Fruit fly (Drosophila melanogaster) whole organism, embryonic: ENCODE measurements around the gene CG13482.

Experiments
- Bdp1 ChIP-seq: fragments of 200-800 bp; sonication (Bioruptor generic); optimal IDR thresholded peaks from 3 replicates; lab custom pipeline; 2016; ENCODE audit warnings: missing biosample characterization, missing genetic modification characterization
- Blimp-1 ChIP-seq: fragments of 200-800 bp; sonication (Bioruptor generic); optimal IDR thresholded peaks from 3 replicates; lab custom pipeline; 2018; ENCODE audit warnings: missing biosample characterization, missing genetic modification characterization, mild to moderate bottlenecking, moderate library complexity, missing genetic modification reagents
- Bteb2 ChIP-seq: fragments of 200-800 bp; sonication (Bioruptor generic); optimal IDR thresholded peaks from 2 replicates; lab custom pipeline; 2016; ENCODE audit warnings: missing biosample characterization, missing genetic modification characterization
- CG1024 ChIP-seq: fragments of 200-800 bp; sonication (Bioruptor generic); IDR thresholded peaks from 2 replicates; pipeline ENCODE4 v1.3.6; 2022; ENCODE audit warnings: missing biosample characterization, missing genetic modification characterization
- CG12104 ChIP-seq: fragments of 200-800 bp; sonication (Bioruptor generic); optimal IDR thresholded peaks from 3 replicates; lab custom pipeline; 2016; ENCODE audit warnings: missing biosample characterization, missing genetic modification characterization
- CG13624 ChIP-seq: fragments of 200-800 bp; sonication (Bioruptor generic); optimal IDR thresholded peaks from 2 replicates; lab custom pipeline; 2016; ENCODE audit warnings: missing biosample characterization, missing genetic modification characterization
- CG14050 ChIP-seq: fragments of 200-800 bp; sonication (Bioruptor generic); IDR thresholded peaks from 3 replicates; pipeline ENCODE4 v1.3.6; 2022; ENCODE audit warnings: missing biosample characterization, missing genetic modification characterization
- CG14710 ChIP-seq: fragments of 200-800 bp; sonication (Bioruptor generic); optimal IDR thresholded peaks from 3 replicates; lab custom pipeline; 2019; ENCODE audit warnings: missing biosample characterization, mild to moderate bottlenecking, missing genetic modification characterization, moderate library complexity
- CG1602 ChIP-seq: fragments of 200-800 bp; sonication (Bioruptor generic); optimal IDR thresholded peaks from 3 replicates; lab custom pipeline; 2016; ENCODE audit warnings: missing biosample characterization, missing genetic modification characterization
- CG17568 ChIP-seq: fragments of 200-800 bp; sonication (Bioruptor generic); optimal IDR thresholded peaks from 2 replicates; lab custom pipeline; 2018; ENCODE audit warnings: missing biosample characterization, mild to moderate bottlenecking, missing genetic modification characterization, moderate library complexity
- CG18764 ChIP-seq: fragments of 200-800 bp; sonication (Bioruptor generic); optimal IDR thresholded peaks from 3 replicates; lab custom pipeline; 2016; ENCODE audit warnings: missing biosample characterization, missing genetic modification characterization
- CG2202 ChIP-seq: fragments of 200-800 bp; sonication (Bioruptor generic); optimal IDR thresholded peaks from 2 replicates; lab custom pipeline; 2018; ENCODE audit warnings: missing biosample characterization, mild to moderate bottlenecking, missing genetic modification characterization
- CG31224 ChIP-seq: fragments of 200-800 bp; sonication (Bioruptor generic); IDR thresholded peaks from 2 replicates; pipeline ENCODE4 v1.3.6; 2022; ENCODE audit warnings: missing biosample characterization, missing genetic modification characterization
- CG31441 ChIP-seq: fragments of 200-800 bp; sonication (Bioruptor generic); IDR thresholded peaks from 2 replicates; pipeline ENCODE4 v1.3.6; 2022; ENCODE audit warnings: missing biosample characterization, missing genetic modification characterization
- CG32772 ChIP-seq: fragments of 200-800 bp; sonication (Bioruptor generic); IDR thresholded peaks from 2 replicates; pipeline ENCODE4 v1.3.6; 2022; ENCODE audit warnings: missing biosample characterization, missing genetic modification characterization
- CG3281 ChIP-seq: fragments of 200-800 bp; sonication (Bioruptor generic); optimal IDR thresholded peaks from 3 replicates; lab custom pipeline; 2017; ENCODE audit warnings: missing biosample characterization, mild to moderate bottlenecking, missing genetic modification characterization
- CG6654 ChIP-seq: fragments of 200-800 bp; sonication (Bioruptor generic); optimal IDR thresholded peaks from 2 replicates; lab custom pipeline; 2017; ENCODE audit warnings: missing biosample characterization, mild to moderate bottlenecking, missing genetic modification characterization
- CG6813 ChIP-seq: fragments of 200-800 bp; sonication (Bioruptor generic); optimal IDR thresholded peaks from 2 replicates; lab custom pipeline; 2017; ENCODE audit warnings: missing biosample characterization, missing genetic modification characterization, mild to moderate bottlenecking, moderate library complexity, missing genetic modification reagents
- CG7556 ChIP-seq: fragments of 200-800 bp; sonication (Bioruptor generic); optimal IDR thresholded peaks from 2 replicates; lab custom pipeline; 2017; ENCODE audit warnings: missing biosample characterization, mild to moderate bottlenecking, missing genetic modification characterization
- CG7839 ChIP-seq: fragments of 200-800 bp; sonication (Bioruptor generic); optimal IDR thresholded peaks from 3 replicates; lab custom pipeline; 2018; ENCODE audit warnings: missing biosample characterization, mild to moderate bottlenecking, missing genetic modification characterization, moderate library complexity
- CG7963 ChIP-seq: fragments of 200-800 bp; sonication (Bioruptor generic); IDR thresholded peaks from 3 replicates; pipeline ENCODE4 v1.3.6; 2022; ENCODE audit warnings: missing biosample characterization, missing genetic modification characterization; ENCODE audit not compliant: partially characterized antibody
- CG9609 ChIP-seq: fragments of 200-800 bp; sonication (Bioruptor generic); optimal IDR thresholded peaks from 3 replicates; lab custom pipeline; 2016; ENCODE audit warnings: missing biosample characterization, missing genetic modification characterization
- E2f1 ChIP-seq: fragments of 200-800 bp; sonication (Bioruptor generic); IDR thresholded peaks from 2 replicates; pipeline ENCODE4 v1.3.6; 2022; ENCODE audit warnings: missing biosample characterization, missing genetic modification characterization
- E2f2 ChIP-seq: fragments of 200-800 bp; sonication (Bioruptor generic); IDR thresholded peaks from 2 replicates; pipeline ENCODE4 v1.3.6; 2022; ENCODE audit warnings: missing biosample characterization, missing genetic modification characterization
- HLH4C ChIP-seq: fragments of 200-800 bp; sonication (Bioruptor generic); IDR thresholded peaks from 3 replicates; pipeline ENCODE4 v1.3.6; 2022; ENCODE audit warnings: missing biosample characterization, missing genetic modification characterization; ENCODE audit not compliant: partially characterized antibody
- Myb ChIP-seq: fragments of 200-800 bp; sonication (Bioruptor generic); optimal IDR thresholded peaks from 2 replicates; lab custom pipeline; 2016; ENCODE audit warnings: missing biosample characterization, missing genetic modification characterization
- NC2α ChIP-seq: fragments of 200-800 bp; sonication (Bioruptor generic); optimal IDR thresholded peaks from 2 replicates; lab custom pipeline; 2016; ENCODE audit warnings: missing biosample characterization, missing genetic modification characterization
- Pdp1 ChIP-seq, 2 experiments: fragments of 200-800 bp; sonication (Bioruptor generic); optimal IDR thresholded peaks; 3 replicates each; lab custom pipeline; 2016; ENCODE audit warnings: missing biosample characterization in 2 of 2, missing genetic modification characterization in 2 of 2, mild to moderate bottlenecking in 1 of 2, moderate library complexity in 1 of 2
- Side ChIP-seq: fragments of 200-800 bp; sonication (Bioruptor generic); optimal IDR thresholded peaks from 2 replicates; lab custom pipeline; 2016; ENCODE audit warnings: missing biosample characterization, missing genetic modification characterization
- amos ChIP-seq: fragments of 200-800 bp; sonication (Bioruptor generic); IDR thresholded peaks from 2 replicates; pipeline ENCODE4 v1.3.6; 2022; ENCODE audit warnings: missing biosample characterization, missing genetic modification characterization; ENCODE audit not compliant: partially characterized antibody
- ap ChIP-seq: fragments of 200-800 bp; sonication (Bioruptor generic); IDR thresholded peaks from 2 replicates; pipeline ENCODE4 v1.3.6; 2022; ENCODE audit warnings: missing biosample characterization, missing genetic modification characterization
- ase ChIP-seq: fragments of 200-800 bp; sonication (Bioruptor generic); IDR thresholded peaks from 3 replicates; pipeline ENCODE4 v1.3.6; 2022; ENCODE audit warnings: missing biosample characterization, missing genetic modification characterization
- cad ChIP-seq: fragments of >200 bp; optimal IDR thresholded peaks from 2 replicates; lab custom pipeline; 2017; ENCODE audit warnings: missing biosample characterization, missing genetic modification characterization
- dm ChIP-seq: fragments of 200-800 bp; sonication (Bioruptor generic); optimal IDR thresholded peaks from 3 replicates; lab custom pipeline; 2016; ENCODE audit warnings: missing biosample characterization, missing genetic modification characterization
- fu2 ChIP-seq: fragments of 200-800 bp; sonication (Bioruptor generic); optimal IDR thresholded peaks from 2 replicates; lab custom pipeline; 2016; ENCODE audit warnings: missing biosample characterization, missing genetic modification characterization
- gce ChIP-seq: fragments of 200-800 bp; sonication (Bioruptor generic); IDR thresholded peaks from 3 replicates; pipeline ENCODE4 v1.3.6; 2022; ENCODE audit warnings: missing biosample characterization, missing genetic modification characterization
- grn ChIP-seq: fragments of 200-800 bp; sonication (Bioruptor generic); optimal IDR thresholded peaks from 3 replicates; lab custom pipeline; 2017; ENCODE audit warnings: missing biosample characterization, missing genetic modification characterization
- ken ChIP-seq: fragments of 200-800 bp; sonication (Bioruptor generic); IDR thresholded peaks from 3 replicates; pipeline ENCODE4 v1.3.6; 2022; ENCODE audit warnings: missing biosample characterization, missing genetic modification characterization
- lab ChIP-seq: fragments of 200-800 bp; sonication (Bioruptor generic); optimal IDR thresholded peaks from 3 replicates; lab custom pipeline; 2017; ENCODE audit warnings: missing biosample characterization, missing genetic modification characterization, mild to moderate bottlenecking, moderate library complexity, missing genetic modification reagents
- nerfin-1 ChIP-seq: fragments of 200-800 bp; sonication (Bioruptor generic); optimal IDR thresholded peaks from 3 replicates; lab custom pipeline; 2019; ENCODE audit warnings: missing biosample characterization, mild to moderate bottlenecking, missing genetic modification characterization, moderate library complexity
- nom ChIP-seq: fragments of 200-800 bp; sonication (Bioruptor generic); optimal IDR thresholded peaks from 2 replicates; lab custom pipeline; 2017; ENCODE audit warnings: missing biosample characterization, missing genetic modification characterization, mild to moderate bottlenecking, moderate library complexity, missing genetic modification reagents
- odd ChIP-seq: fragments of 200-800 bp; sonication (Bioruptor generic); optimal IDR thresholded peaks from 2 replicates; lab custom pipeline; 2017; ENCODE audit warnings: missing biosample characterization, mild to moderate bottlenecking, missing genetic modification characterization
- pros ChIP-seq: fragments of 200-800 bp; sonication (Bioruptor generic); optimal IDR thresholded peaks from 3 replicates; lab custom pipeline; 2019; ENCODE audit warnings: missing biosample characterization, mild to moderate bottlenecking, missing genetic modification characterization, moderate library complexity
- run ChIP-seq: fragments of 200-800 bp; sonication (Bioruptor generic); optimal IDR thresholded peaks from 3 replicates; lab custom pipeline; 2018; ENCODE audit warnings: missing biosample characterization, mild to moderate bottlenecking, missing genetic modification characterization
- salm ChIP-seq: fragments of 200-800 bp; sonication (Bioruptor generic); optimal IDR thresholded peaks from 2 replicates; lab custom pipeline; 2018; ENCODE audit warnings: missing biosample characterization, mild to moderate bottlenecking, missing genetic modification characterization
- sim ChIP-seq: fragments of 200-800 bp; sonication (Bioruptor generic); IDR thresholded peaks from 2 replicates; pipeline ENCODE4 v1.3.6; 2022; ENCODE audit warnings: missing biosample characterization, missing genetic modification characterization
- sisA ChIP-seq: fragments of 200-800 bp; sonication (Bioruptor generic); IDR thresholded peaks from 2 replicates; pipeline ENCODE4 v1.3.6; 2022; ENCODE audit warnings: missing biosample characterization, missing genetic modification characterization
- stwl ChIP-seq: fragments of 200-800 bp; sonication (Bioruptor generic); optimal IDR thresholded peaks from 3 replicates; lab custom pipeline; 2018; ENCODE audit warnings: missing biosample characterization, mild to moderate bottlenecking, missing genetic modification characterization, moderate library complexity
- usp ChIP-seq: fragments of >200 bp; optimal IDR thresholded peaks from 2 replicates; lab custom pipeline; 2017; ENCODE audit warnings: missing biosample characterization, missing genetic modification characterization
- wor ChIP-seq: fragments of 200-800 bp; sonication (Bioruptor generic); IDR thresholded peaks from 2 replicates; pipeline ENCODE4 v1.3.6; 2022; ENCODE audit warnings: missing biosample characterization, missing genetic modification characterization
- yki ChIP-seq: fragments of >200 bp; optimal IDR thresholded peaks from 3 replicates; lab custom pipeline; 2018
- zfh2 ChIP-seq: fragments of 200-800 bp; sonication (Bioruptor generic); optimal IDR thresholded peaks from 2 replicates; lab custom pipeline; 2016; ENCODE audit warnings: missing biosample characterization, missing genetic modification characterization

CG13482 gene

dm6 chr3L:14366124-14366523 lies 37.0 kb downstream of the CG13482 start (continued):
- peak; percentile 72 for TF ChIP-seq nerfin-1 (tag; lab: Kevin White, UChicago)
- no peak for TF ChIP-seq sim (GFP tag; lab: Robert Waterston, UW)
- no peak for TF ChIP-seq CG7963 (GFP tag; lab: Robert Waterston, UW)
- TF ChIP-seq CG3281: peak; percentile 48
- TF ChIP-seq run (tag; lab: Kevin White, UChicago): peak; percentile 81
- no peak for TF ChIP-seq zfh2 (GFP tag; lab: Kevin White, UChicago)
- TF ChIP-seq dm (GFP tag; lab: Kevin White, UChicago): no peak
- TF ChIP-seq ken (GFP tag; lab: Robert Waterston, UW): no peak
- TF ChIP-seq usp (GFP tag; lab: Kevin White, UChicago): no peak
- peak; percentile 79 for TF ChIP-seq CG31441 (GFP tag; lab: Robert Waterston, UW)
- TF ChIP-seq nom: no peak
- no peak for TF ChIP-seq HLH4C
- TF ChIP-seq E2f2: peak; percentile 33
- no peak for TF ChIP-seq NC2α (GFP tag; lab: Kevin White, UChicago)
- TF ChIP-seq pros (GFP tag; lab: Kevin White, UChicago): peak; percentile 38
- no peak for TF ChIP-seq ap
- no peak for TF ChIP-seq CG13624 (GFP tag; lab: Kevin White, UChicago)
- TF ChIP-seq lab (GFP tag; lab: Kevin White, UChicago): peak; percentile 80
- TF ChIP-seq CG1024: no peak
- peak; percentile 35 for TF ChIP-seq Side (GFP tag; lab: Kevin White, UChicago)
- TF ChIP-seq stwl (tag; lab: Kevin White, UChicago): peak; percentile 1
- TF ChIP-seq CG31224 (GFP tag; lab: Robert Waterston, UW): no peak
- TF ChIP-seq cad (GFP tag; lab: Kevin White, UChicago): no peak
- TF ChIP-seq Blimp-1 (GFP tag; lab: Kevin White, UChicago): peak; percentile 73
- peak; percentile 17 for TF ChIP-seq CG1602
- TF ChIP-seq salm (tag; lab: Kevin White, UChicago): peak; percentile 77
- TF ChIP-seq CG14710 (tag; lab: Kevin White, UChicago): peak; percentile 69
- no peak for TF ChIP-seq amos (GFP tag; lab: Robert Waterston, UW)
- no peak for TF ChIP-seq sisA (GFP tag; lab: Robert Waterston, UW)
- no peak for TF ChIP-seq Bdp1
- TF ChIP-seq ase (GFP tag; lab: Robert Waterston, UW): peak; percentile 39; the same call in 1 of the 3 replicates
- TF ChIP-seq CG9609 (GFP tag; lab: Kevin White, UChicago): no peak
- no peak for TF ChIP-seq yki
- TF ChIP-seq CG18764 (GFP tag; lab: Kevin White, UChicago): no peak
- peak; percentile 13; the same call in 1 of the 2 replicates for TF ChIP-seq E2f1 (GFP tag; lab: Robert Waterston, UW)
- TF ChIP-seq CG12104 (GFP tag; lab: Kevin White, UChicago): peak; percentile 32
- TF ChIP-seq CG32772 (GFP tag; lab: Robert Waterston, UW): no peak
- peak; percentile 48; the same call in 1 of the 3 replicates for TF ChIP-seq CG14050
- no peak for TF ChIP-seq wor
- peak; percentile 81 for TF ChIP-seq CG6813 (GFP tag; lab: Kevin White, UChicago)
- TF ChIP-seq Pdp1 (GFP tag; optimal IDR thresholded peaks at IDR 0.05; lab: Kevin White, UChicago): peak in 1 of 2 experiments; percentile 48
- TF ChIP-seq Bteb2 (GFP tag; lab: Kevin White, UChicago): no peak
- peak; percentile 85 for TF ChIP-seq CG17568 (GFP tag; lab: Kevin White, UChicago)
- TF ChIP-seq Myb (GFP tag; lab: Kevin White, UChicago): no peak
- peak; percentile 46 for TF ChIP-seq CG7556
- no peak for TF ChIP-seq CG6654 (GFP tag; lab: Kevin White, UChicago)
- peak; percentile 31 for TF ChIP-seq CG7839 (tag; lab: Kevin White, UChicago)
- TF ChIP-seq odd (GFP tag; lab: Kevin White, UChicago): peak; percentile 88
- no peak for TF ChIP-seq fu2 (GFP tag; lab: Kevin White, UChicago)
- peak; percentile 87 for TF ChIP-seq CG2202 (tag; lab: Kevin White, UChicago)
- peak; percentile 63; the same call in 2 of the 3 replicates for TF ChIP-seq gce (GFP tag; lab: Robert Waterston, UW)
- no peak for TF ChIP-seq grn (GFP tag; lab: Kevin White, UChicago)
